Fruit fly (Drosophila melanogaster): ENCODE data around the gene CG33912.

The CG33912 gene

dm6 chr3L:20798325-20798846 is 42.9 kb upstream of the CG33912 start, which contains the start of the genes CG3698 and tzn (continued):
- TF ChIP-seq ash1 (GFP tag; optimal IDR thresholded peaks at IDR 0.05) (peak; percentile 96), hbn (GFP tag; IDR thresholded peaks at IDR 0.05; ENCODE audit: partially characterized antibody) (peak; percentile 14; the same call in 1 of the 2 replicates), sens-2 (GFP tag; IDR thresholded peaks at IDR 0.05) (peak; percentile 95), Hmx (GFP tag; optimal IDR thresholded peaks at IDR 0.05) (no peak), nau (GFP tag; optimal IDR thresholded peaks at IDR 0.05) (no peak), lab (GFP tag; optimal IDR thresholded peaks at IDR 0.05) (peak; percentile 98), cwo (GFP tag; optimal IDR thresholded peaks at IDR 0.05) (no peak), org-1 (GFP tag; optimal IDR thresholded peaks at IDR 0.05) (peak; percentile 90), inv (GFP tag; IDR thresholded peaks at IDR 0.05; ENCODE audit: partially characterized antibody) (no peak), CG6689 (GFP tag; IDR thresholded peaks at IDR 0.05) (peak; percentile 85), danr (GFP tag; IDR thresholded peaks at IDR 0.05) (peak; percentile 67), Chrac-16 (GFP tag; optimal IDR thresholded peaks at IDR 0.05) (peak; percentile 77), az2 (GFP tag; optimal IDR thresholded peaks at IDR 0.05) (peak; percentile 88), CG18262 (tag; optimal IDR thresholded peaks at IDR 0.05) (peak; percentile 84), al (GFP tag; IDR thresholded peaks at IDR 0.05) (peak; percentile 87), Doc3 (GFP tag; IDR thresholded peaks at IDR 0.05; ENCODE audit: partially characterized antibody) (no peak), kah (GFP tag; optimal IDR thresholded peaks at IDR 0.05) (peak; percentile 74), exex (tag; optimal IDR thresholded peaks at IDR 0.05) (peak; percentile 84), Mes4 (GFP tag; optimal IDR thresholded peaks at IDR 0.05) (peak; percentile 82), CG12071 (GFP tag; optimal IDR thresholded peaks at IDR 0.05) (peak; percentile 91), Dip2 (GFP tag; IDR thresholded peaks at IDR 0.05) (no peak), Eip74EF (GFP tag; optimal IDR thresholded peaks at IDR 0.05) (no peak), Xrp1 (GFP tag; IDR thresholded peaks at IDR 0.05) (peak; percentile 43; the same call in 1 of the 2 replicates), BtbVII (GFP tag; optimal IDR thresholded peaks at IDR 0.05) (peak; percentile 89), grau (tag; optimal IDR thresholded peaks at IDR 0.05) (peak; percentile 84), kay (GFP tag; optimal IDR thresholded peaks at IDR 0.05) (peak; percentile 56), CG3407 (GFP tag; optimal IDR thresholded peaks at IDR 0.05) (peak; percentile 94), CG4424 (GFP tag; optimal IDR thresholded peaks at IDR 0.05) (peak; percentile 95), Poxn (GFP tag; IDR thresholded peaks at IDR 0.05) (peak; percentile 72; the same call in 1 of the 2 replicates), CG3995 (GFP tag; optimal IDR thresholded peaks at IDR 0.05) (peak; percentile 81), tio (GFP tag; optimal IDR thresholded peaks at IDR 0.05) (peak; percentile 87), CG10366 (GFP tag; IDR thresholded peaks at IDR 0.05) (peak; percentile 94), twi (tag; optimal IDR thresholded peaks at IDR 0.05) (peak; percentile 84), wdn (GFP tag; IDR thresholded peaks at IDR 0.05) (peak; percentile 87), zen2 (GFP tag; IDR thresholded peaks at IDR 0.05; ENCODE audit: partially characterized antibody) (no peak), ato (GFP tag; IDR thresholded peaks at IDR 0.05; ENCODE audit: partially characterized antibody) (no peak), CG6813 (GFP tag; optimal IDR thresholded peaks at IDR 0.05) (peak; percentile 95), pan (optimal IDR thresholded peaks at IDR 0.05) (no peak), pan (GFP tag; optimal IDR thresholded peaks at IDR 0.05 in 1 of 2, IDR thresholded peaks at IDR 0.05 in 1 of 2) (peak in 1 of 2 experiments; percentile 94), caup (GFP tag; optimal IDR thresholded peaks at IDR 0.05; ENCODE audit: severe bottlenecking) (peak; percentile 98), Ets65A (GFP tag) (peak; percentile 100), CG10979 (tag; optimal IDR thresholded peaks at IDR 0.05) (peak; percentile 87), CG32772 (GFP tag; IDR thresholded peaks at IDR 0.05) (peak; percentile 92), Fer3 (tag; optimal IDR thresholded peaks at IDR 0.05) (peak; percentile 92), CG9437 (GFP tag; optimal IDR thresholded peaks at IDR 0.05) (peak; percentile 84), sens (GFP tag) (peak; percentile 92), CG9215 (GFP tag; IDR thresholded peaks at IDR 0.05) (peak; percentile 80), cato (GFP tag; optimal IDR thresholded peaks at IDR 0.05; ENCODE audit: borderline replicate concordance) (peak; percentile 91), CG13894 (tag; optimal IDR thresholded peaks at IDR 0.05) (no peak), her (GFP tag; optimal IDR thresholded peaks at IDR 0.05) (peak; percentile 79)

All from whole organism, embryonic.